Fruit fly (Drosophila melanogaster) whole organism, adult: ENCODE data around the gene mRpL14.

Experiments
- CG1620 ChIP-seq: fragments of 200-800 bp; sonication (Bioruptor generic); optimal IDR thresholded peaks from 2 replicates; lab custom pipeline; 2016; ENCODE audit warnings: missing biosample characterization, missing genetic modification characterization
- CG7101 ChIP-seq: fragments of 200-800 bp; sonication (Bioruptor generic); optimal IDR thresholded peaks from 2 replicates; lab custom pipeline; 2018; ENCODE audit warnings: missing biosample characterization, mild to moderate bottlenecking, missing genetic modification characterization, moderate library complexity
- Clk ChIP-seq: fragments of 200-800 bp; sonication (Bioruptor generic); optimal IDR thresholded peaks from 2 replicates; lab custom pipeline; 2017; ENCODE audit warnings: missing biosample characterization, missing genetic modification characterization
- Hr96 ChIP-seq: fragments of 200-800 bp; sonication (Bioruptor generic); optimal IDR thresholded peaks from 2 replicates; lab custom pipeline; 2016; ENCODE audit warnings: missing biosample characterization, missing genetic modification characterization
- cic ChIP-seq: fragments of 200-800 bp; sonication (Bioruptor generic); optimal IDR thresholded peaks from 2 replicates; lab custom pipeline; 2017; ENCODE audit warnings: missing biosample characterization, mild to moderate bottlenecking, missing genetic modification characterization, moderate library complexity
- kay ChIP-seq: fragments of 200-800 bp; sonication (Bioruptor generic); peaks from one replicate; lab custom pipeline; 2016; ENCODE audit warnings: missing biosample characterization, missing genetic modification characterization, borderline replicate concordance
- ovo ChIP-seq: fragments of 200-800 bp; sonication (Bioruptor generic); optimal IDR thresholded peaks from 2 replicates; lab custom pipeline; 2016; ENCODE audit warnings: missing biosample characterization, missing genetic modification characterization

DNA sequence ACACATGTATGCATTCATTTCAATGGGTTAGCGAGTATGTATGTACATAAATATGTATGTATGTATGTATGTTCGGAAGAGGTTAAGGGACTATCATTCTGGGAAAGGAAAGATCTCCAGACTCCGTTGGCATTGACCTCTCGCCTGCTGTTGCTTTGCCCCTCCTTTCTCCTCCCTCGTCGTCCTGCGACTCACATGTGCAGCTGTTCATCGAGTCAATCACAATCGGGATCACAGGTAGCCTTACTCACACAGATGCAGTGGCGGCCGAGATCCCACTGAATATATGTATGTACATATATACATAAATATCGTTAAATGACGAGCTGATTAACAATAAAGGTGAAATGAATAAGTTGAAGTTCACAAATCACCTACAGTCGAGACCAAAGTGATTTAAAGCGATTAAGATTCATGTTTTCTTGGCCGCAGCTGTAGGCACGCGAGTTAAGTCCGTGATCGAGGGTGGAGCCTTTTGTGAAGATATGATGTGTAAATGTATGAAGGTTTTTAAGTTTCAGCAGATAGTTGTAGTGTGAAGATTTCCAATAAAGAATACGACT lies 36.0 kb downstream of the mRpL14 start:
- no peak for TF ChIP-seq Clk (GFP tag; lab: Kevin White, UChicago)
- no peak for TF ChIP-seq kay (GFP tag; lab: Kevin White, UChicago)
- TF ChIP-seq ovo: no peak
- no peak for TF ChIP-seq cic (GFP tag; lab: Kevin White, UChicago)
- no peak for TF ChIP-seq CG7101 (tag; lab: Kevin White, UChicago)
- no peak for TF ChIP-seq CG1620 (GFP tag; lab: Kevin White, UChicago)
- TF ChIP-seq Hr96 (GFP tag; lab: Kevin White, UChicago): no peak
